Fruit fly (Drosophila melanogaster): ENCODE data around the gene ovo.

The ovo gene

dm6 chrX:5082354-5082818 is 34.3 kb downstream of the ovo start (continued):
- TF ChIP-seq crc (GFP tag; optimal IDR thresholded peaks at IDR 0.05) = no peak
- peak; percentile 98 for TF ChIP-seq CG17385 (GFP tag; optimal IDR thresholded peaks at IDR 0.05)
- TF ChIP-seq CG10462 (GFP tag; optimal IDR thresholded peaks at IDR 0.05) = no peak
- no peak for TF ChIP-seq CG10209 (GFP tag; optimal IDR thresholded peaks at IDR 0.05)
- TF ChIP-seq CG2875 (GFP tag; optimal IDR thresholded peaks at IDR 0.05) = no peak
- TF ChIP-seq CG11504 (tag; optimal IDR thresholded peaks at IDR 0.05) = no peak
- no peak for TF ChIP-seq NC2β (GFP tag; optimal IDR thresholded peaks at IDR 0.05)
- no peak for TF ChIP-seq Side (GFP tag; optimal IDR thresholded peaks at IDR 0.05)

- peak; percentile 47; the same call in 1 of the 2 replicates for TF ChIP-seq Bgb (GFP tag; IDR thresholded peaks at IDR 0.05; ENCODE audit: partially characterized antibody)
- peak; percentile 6; the same call in 1 of the 2 replicates for TF ChIP-seq CG13287 (GFP tag; IDR thresholded peaks at IDR 0.05; ENCODE audit: partially characterized antibody)
- no peak for TF ChIP-seq CG18476 (GFP tag; optimal IDR thresholded peaks at IDR 0.05)
- peak; percentile 29; the same call in 1 of the 3 replicates for TF ChIP-seq Opbp (GFP tag; IDR thresholded peaks at IDR 0.05; ENCODE audit: partially characterized antibody)
- TF ChIP-seq CG8290 (GFP tag; optimal IDR thresholded peaks at IDR 0.05) = no peak
- peak in 1 of 2 experiments; percentile 82 for TF ChIP-seq CG8290 (tag; optimal IDR thresholded peaks at IDR 0.05)
- no peak for TF ChIP-seq CG15601 (tag; optimal IDR thresholded peaks at IDR 0.05)
- TF ChIP-seq CG17612 (GFP tag; IDR thresholded peaks at IDR 0.05) = no peak
- peak; percentile 90 for TF ChIP-seq CG11696 (GFP tag; IDR thresholded peaks at IDR 0.05)
- 0 out of 2 replicates have a peak, but pooled peaks have one; percentile 8 for TF ChIP-seq CG11085 (GFP tag; IDR thresholded peaks at IDR 0.05)
- TF ChIP-seq MESR4 (GFP tag; optimal IDR thresholded peaks at IDR 0.05) = peak; percentile 44
- no peak for TF ChIP-seq CG30020 (tag; optimal IDR thresholded peaks at IDR 0.05)
- TF ChIP-seq sens (GFP tag) = peak; percentile 81
- 0 out of 3 replicates have a peak, but pooled peaks have one; percentile 29 for TF ChIP-seq CG16813 (GFP tag; IDR thresholded peaks at IDR 0.05; ENCODE audit: partially characterized antibody)
- TF ChIP-seq Lhr (GFP tag; optimal IDR thresholded peaks at IDR 0.05) = peak; percentile 13
- no peak for TF ChIP-seq cwo (GFP tag; optimal IDR thresholded peaks at IDR 0.05)
- peak; percentile 34 for TF ChIP-seq jumu (GFP tag; optimal IDR thresholded peaks at IDR 0.05)
- no peak for TF ChIP-seq Aef1 (GFP tag; IDR thresholded peaks at IDR 0.05)
- peak; percentile 45 for TF ChIP-seq CHES-1-like (GFP tag; optimal IDR thresholded peaks at IDR 0.05)
- no peak for TF ChIP-seq gt (GFP tag; IDR thresholded peaks at IDR 0.05)
- no peak for TF ChIP-seq CG10274 (GFP tag; optimal IDR thresholded peaks at IDR 0.05)
- no peak for TF ChIP-seq dysf (GFP tag; IDR thresholded peaks at IDR 0.05)
- TF ChIP-seq NC2β (GFP tag; optimal IDR thresholded peaks at IDR 0.05) = peak; percentile 36
- TF ChIP-seq dmrt11E (tag; optimal IDR thresholded peaks at IDR 0.05) = no peak
- peak; percentile 34 for TF ChIP-seq dm (GFP tag; optimal IDR thresholded peaks at IDR 0.05)
- TF ChIP-seq CG1602 (GFP tag; optimal IDR thresholded peaks at IDR 0.05) = no peak
- peak; percentile 68 for TF ChIP-seq CG2120 (GFP tag; optimal IDR thresholded peaks at IDR 0.05)
- peak; percentile 8 to 15 for TF ChIP-seq Pdp1 (GFP tag; optimal IDR thresholded peaks at IDR 0.05)
- TF ChIP-seq zen2 (GFP tag; IDR thresholded peaks at IDR 0.05; ENCODE audit: partially characterized antibody) = no peak
- TF ChIP-seq CG3163 (GFP tag; optimal IDR thresholded peaks at IDR 0.05) = peak; percentile 33
- TF ChIP-seq bab2 (GFP tag; optimal IDR thresholded peaks at IDR 0.05) = peak; percentile 20
- TF ChIP-seq ci (GFP tag; IDR thresholded peaks at IDR 0.05) = peak; percentile 59; the same call in 2 of the 3 replicates
- TF ChIP-seq pros (GFP tag; optimal IDR thresholded peaks at IDR 0.05) = no peak
- TF ChIP-seq pb (GFP tag; optimal IDR thresholded peaks at IDR 0.05) = peak; percentile 20
- TF ChIP-seq gfzf (GFP tag; optimal IDR thresholded peaks at IDR 0.05) = peak; percentile 12
- TF ChIP-seq CG12071 (GFP tag; optimal IDR thresholded peaks at IDR 0.05) = no peak
- TF ChIP-seq bcd (GFP tag; optimal IDR thresholded peaks at IDR 0.05) = peak; percentile 1
- TF ChIP-seq CG8388 (GFP tag; optimal IDR thresholded peaks at IDR 0.05) = no peak
- TF ChIP-seq ro (GFP tag; IDR thresholded peaks at IDR 0.05) = no peak
- TF ChIP-seq NFAT (GFP tag; IDR thresholded peaks at IDR 0.05) = peak; percentile 50
Measured at dm6 chrX:5082840-5083646, 35.0 kb downstream of the ovo start.

Data from whole organism, embryonic.